Worm (Caenorhabditis elegans): ENCODE data around the gene cpsf-1.

The cpsf-1 gene

DNA sequence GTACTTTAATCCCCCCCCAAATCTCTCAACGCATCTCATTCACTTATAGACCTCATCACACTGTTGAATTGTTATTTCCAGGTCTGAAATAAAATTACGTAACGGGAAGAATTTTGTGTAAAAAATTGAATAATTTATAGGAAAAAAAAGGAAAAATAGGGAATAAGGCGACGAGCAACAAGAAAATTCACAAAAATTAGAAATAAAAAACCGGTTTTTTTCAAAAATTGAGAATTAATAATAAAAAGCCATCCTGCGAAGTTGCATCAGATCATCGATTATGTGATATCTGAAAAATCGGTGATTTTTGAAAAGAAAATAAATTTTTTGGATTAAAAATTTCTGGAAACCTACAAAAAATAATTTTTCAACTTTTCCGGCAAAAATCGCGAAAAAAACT lies 23.9 kb downstream of the cpsf-1 start (continued):
- TF ChIP-seq F33H1.4 (GFP tag; IDR thresholded peaks at IDR 0.05), result peak; percentile 20; the same call in 1 of the 2 replicates

DNA sequence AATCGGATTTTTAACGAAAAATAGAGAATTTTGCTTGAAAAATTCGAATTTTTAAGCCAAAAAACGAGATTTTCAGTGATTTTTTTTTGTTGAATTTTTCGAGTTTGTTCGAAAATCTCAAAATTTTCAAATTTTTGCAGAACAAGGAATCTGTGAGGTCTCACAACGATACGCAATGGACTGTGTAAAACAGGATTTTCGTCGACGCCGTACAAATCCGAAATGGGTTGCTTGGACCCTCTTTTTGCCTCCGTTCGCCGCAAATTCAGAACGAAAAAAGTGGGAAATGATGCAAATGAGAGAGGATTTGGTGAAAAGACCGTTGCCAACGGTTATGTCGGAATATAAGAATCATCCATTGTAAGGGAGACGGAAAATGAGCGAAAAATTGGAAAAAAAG lies 30.5 kb downstream of the cpsf-1 start:
- TF ChIP-seq egl-18 (GFP tag; IDR thresholded peaks at IDR 0.05), result no peak
- TF ChIP-seq hrde-1 (tag; optimal IDR thresholded peaks at IDR 0.05; ENCODE audit: borderline replicate concordance), result no peak
- TF ChIP-seq ztf-18 (tag; optimal IDR thresholded peaks at IDR 0.05), result no peak
- TF ChIP-seq B0019.2 (GFP tag; conservative IDR thresholded peaks at IDR 0.05), result no peak
- TF ChIP-seq ceh-91 (GFP tag; IDR thresholded peaks at IDR 0.05), result no peak
- no peak for TF ChIP-seq B0035.1 (tag; optimal IDR thresholded peaks at IDR 0.05)
- no peak for TF ChIP-seq F39B2.1 (GFP tag; IDR thresholded peaks at IDR 0.05)
- TF ChIP-seq egl-44 (GFP tag; IDR thresholded peaks at IDR 0.05), result no peak
- no peak for TF ChIP-seq dpff-1 (tag; optimal IDR thresholded peaks at IDR 0.05)
- no peak for TF ChIP-seq dpl-1 (GFP tag; optimal IDR thresholded peaks at IDR 0.05)
- no peak for TF ChIP-seq lin-40 (tag; optimal IDR thresholded peaks at IDR 0.05)
- TF ChIP-seq mel-28 (tag; optimal IDR thresholded peaks at IDR 0.05; ENCODE audit: borderline replicate concordance), result no peak
- no peak for TF ChIP-seq aptf-2 (GFP tag; conservative IDR thresholded peaks at IDR 0.05)
- TF ChIP-seq ceh-58 (GFP tag; IDR thresholded peaks at IDR 0.05), result no peak
- TF ChIP-seq snpc-3.4 (tag; optimal IDR thresholded peaks at IDR 0.05), result no peak
- no peak for TF ChIP-seq chd-7 (tag; optimal IDR thresholded peaks at IDR 0.05)
- no peak for TF ChIP-seq mxl-1 (tag; optimal IDR thresholded peaks at IDR 0.05)

DNA sequence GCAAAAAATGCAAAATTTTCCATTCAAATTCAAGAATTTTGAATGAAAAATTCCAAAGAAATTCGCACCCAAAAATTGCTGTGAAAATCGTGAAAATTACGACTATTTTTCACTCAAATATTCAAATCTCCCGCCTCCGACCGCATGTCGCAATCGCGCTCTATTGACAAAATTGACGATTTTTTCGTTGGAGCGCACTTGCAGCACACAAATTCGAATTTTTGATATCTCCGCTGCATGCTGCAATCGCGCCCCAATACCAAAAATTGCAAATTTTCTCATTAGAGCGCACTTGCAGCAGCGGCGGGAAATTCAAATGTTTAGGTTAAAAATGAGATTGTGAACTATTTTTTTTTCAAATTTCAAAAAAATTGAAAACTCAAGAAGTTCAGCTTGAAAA lies 35.0 kb downstream of the cpsf-1 start:
- peak; percentile 71 for TF ChIP-seq mcd-1 (GFP tag; IDR thresholded peaks at IDR 0.05)
- TF ChIP-seq K11D2.4 (GFP tag; IDR thresholded peaks at IDR 0.05), result no peak

DNA sequence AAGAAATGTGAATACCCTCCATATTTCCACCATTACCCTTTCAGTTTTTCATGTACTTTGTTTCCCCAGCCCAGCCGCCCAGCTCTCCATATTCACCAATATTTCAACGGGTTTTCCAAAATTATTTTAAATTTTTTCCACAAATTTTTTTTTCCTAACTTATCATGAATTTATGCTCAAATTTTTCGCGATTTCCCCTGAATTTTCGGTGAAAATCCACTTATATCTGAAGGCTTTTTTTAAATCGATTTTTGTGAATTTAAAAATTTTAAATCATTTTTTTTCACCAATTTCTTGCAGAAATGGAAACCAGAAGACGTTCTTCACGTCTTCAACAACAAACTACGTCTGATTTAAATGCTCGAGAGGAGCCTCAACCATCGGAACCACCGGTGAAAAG lies 40.0 kb downstream of the cpsf-1 start, which contains the start of gene xpc-1:
Gene xpc-1, plus strand, starts transcription at position 301 of the 400 bp plus-strand sequence.
- TF ChIP-seq ceh-40 (GFP tag; IDR thresholded peaks at IDR 0.05), result no peak
- no peak for TF ChIP-seq him-1 (tag; optimal IDR thresholded peaks at IDR 0.05)
- TF ChIP-seq sea-2 (GFP tag; IDR thresholded peaks at IDR 0.05), result no peak
- no peak for TF ChIP-seq ccch-3 (GFP tag; optimal IDR thresholded peaks at IDR 0.05)
- no peak for TF ChIP-seq pha-4 (tag; optimal IDR thresholded peaks at IDR 0.05)
- no peak for TF ChIP-seq repo-1 (tag; optimal IDR thresholded peaks at IDR 0.05)
- no peak for TF ChIP-seq F52B5.7 (tag; optimal IDR thresholded peaks at IDR 0.05)
- TF ChIP-seq aptf-3 (GFP tag; IDR thresholded peaks at IDR 0.05), result no peak
- no peak for TF ChIP-seq cebp-2 (GFP tag; IDR thresholded peaks at IDR 0.05)
- TF ChIP-seq fkh-3 (tag; optimal IDR thresholded peaks at IDR 0.05), result no peak
- no peak for TF ChIP-seq ekl-4 (GFP tag; IDR thresholded peaks at IDR 0.05)
- no peak for TF ChIP-seq dox-1 (GFP tag; IDR thresholded peaks at IDR 0.05)
- no peak for TF ChIP-seq B0336.3 (GFP tag; IDR thresholded peaks at IDR 0.05)
- TF ChIP-seq mxl-1 (tag; optimal IDR thresholded peaks at IDR 0.05), result no peak
- no peak for TF ChIP-seq zim-3 (tag; optimal IDR thresholded peaks at IDR 0.05)
- no peak for TF ChIP-seq Y53G8AR.9 (GFP tag; conservative IDR thresholded peaks at IDR 0.05)
- TF ChIP-seq efl-1 (GFP tag; optimal IDR thresholded peaks at IDR 0.05), result no peak
- TF ChIP-seq tlf-1 (GFP tag; optimal IDR thresholded peaks at IDR 0.05), result no peak
- TF ChIP-seq C06A6.2 (GFP tag; conservative IDR thresholded peaks at IDR 0.05), result no peak
- TF ChIP-seq ztf-28 (GFP tag; IDR thresholded peaks at IDR 0.05), result no peak

Data from whole organism, young adult.